Worm (Caenorhabditis elegans): ENCODE measurements around the gene ZK813.4.

ZK813.4 gene

ce11 chrX:3446011-3446410, 16.1 kb upstream of the ZK813.4 start, which contains the start of gene ZK813.1:
Gene ZK813.1 (plus strand): TSS chrX:3446311.
- TF ChIP-seq ceh-88 (GFP tag; IDR thresholded peaks at IDR 0.05), result no peak
- no peak for TF ChIP-seq nhr-77 (tag; optimal IDR thresholded peaks at IDR 0.05)
- TF ChIP-seq lin-39 (tag; optimal IDR thresholded peaks at IDR 0.05), result no peak
- TF ChIP-seq xbp-1 (tag; optimal IDR thresholded peaks at IDR 0.05), result no peak
- no peak for TF ChIP-seq aly-2 (tag; optimal IDR thresholded peaks at IDR 0.05)
- no peak for TF ChIP-seq blmp-1 (tag; optimal IDR thresholded peaks at IDR 0.05)
- no peak for TF ChIP-seq ceh-90 (tag; optimal IDR thresholded peaks at IDR 0.05)
- TF ChIP-seq egl-27 (tag; optimal IDR thresholded peaks at IDR 0.05), result no peak
- no peak for TF ChIP-seq ces-1 (GFP tag; optimal IDR thresholded peaks at IDR 0.05)
- no peak for TF ChIP-seq ceh-8 (GFP tag; optimal IDR thresholded peaks at IDR 0.05)
- TF ChIP-seq irx-1 (tag; optimal IDR thresholded peaks at IDR 0.05), result no peak
- TF ChIP-seq hpl-2 (GFP tag; optimal IDR thresholded peaks at IDR 0.05), result no peak
- TF ChIP-seq Y116A8C.19 (tag; optimal IDR thresholded peaks at IDR 0.05; ENCODE audit: borderline replicate concordance), result no peak
- no peak for TF ChIP-seq mef-2 (tag; optimal IDR thresholded peaks at IDR 0.05)
- no peak for TF ChIP-seq ztf-11 (tag; optimal IDR thresholded peaks at IDR 0.05)
- TF ChIP-seq lsy-2 (tag; optimal IDR thresholded peaks at IDR 0.05), result no peak

- TF ChIP-seq efl-1 (optimal IDR thresholded peaks at IDR 0.05) (no peak), efl-1 (GFP tag; optimal IDR thresholded peaks at IDR 0.05 in 1 of 2) (no peak), fkh-10 (GFP tag; optimal IDR thresholded peaks at IDR 0.05) (no peak), isw-1 (GFP tag; IDR thresholded peaks at IDR 0.05) (no peak), mep-1 (tag; optimal IDR thresholded peaks at IDR 0.05) (no peak), nhr-76 (tag; optimal IDR thresholded peaks at IDR 0.05) (no peak), F16B12.6 (tag; optimal IDR thresholded peaks at IDR 0.05) (no peak), C34B4.2 (tag; optimal IDR thresholded peaks at IDR 0.05) (no peak), ets-5 (GFP tag; IDR thresholded peaks at IDR 0.05) (no peak), nhr-11 (tag; optimal IDR thresholded peaks at IDR 0.05) (no peak)
Measured at ce11 chrX:3444514-3444913, 14.6 kb upstream of the ZK813.4 start, which contains the start of gene ZK813.7. Gene ZK813.7 (plus strand): TSS chrX:3444814.

ce11 chrX:3443526-3443925, 13.6 kb upstream of the ZK813.4 start, which contains the start of gene ZK813.2:
Gene ZK813.2 (plus strand): TSS chrX:3443826.
- no peak for TF ChIP-seq egl-27 (tag; optimal IDR thresholded peaks at IDR 0.05)
- TF ChIP-seq nhr-84 (tag; optimal IDR thresholded peaks at IDR 0.05), result no peak
- no peak for TF ChIP-seq ceh-63 (GFP tag; optimal IDR thresholded peaks at IDR 0.05)
- no peak for TF ChIP-seq unc-30 (tag; optimal IDR thresholded peaks at IDR 0.05)
- no peak for TF ChIP-seq mep-1 (tag; optimal IDR thresholded peaks at IDR 0.05)
- no peak for TF ChIP-seq xbp-1 (tag; optimal IDR thresholded peaks at IDR 0.05)
- TF ChIP-seq snu-23 (GFP tag; optimal IDR thresholded peaks at IDR 0.05), result no peak
- no peak for TF ChIP-seq ztf-11 (tag; optimal IDR thresholded peaks at IDR 0.05)
- TF ChIP-seq efl-3 (GFP tag; optimal IDR thresholded peaks at IDR 0.05), result no peak
- no peak for TF ChIP-seq fkh-10 (GFP tag; optimal IDR thresholded peaks at IDR 0.05)
- no peak for TF ChIP-seq egl-13 (tag; optimal IDR thresholded peaks at IDR 0.05)
- TF ChIP-seq hlh-17 (GFP tag; optimal IDR thresholded peaks at IDR 0.05; ENCODE audit: borderline replicate concordance), result no peak
- no peak for TF ChIP-seq dpl-1 (GFP tag; optimal IDR thresholded peaks at IDR 0.05)
- no peak for TF ChIP-seq tbx-2 (tag; optimal IDR thresholded peaks at IDR 0.05)
- no peak for TF ChIP-seq lin-35 (GFP tag; optimal IDR thresholded peaks at IDR 0.05)
- TF ChIP-seq jun-1 (tag; optimal IDR thresholded peaks at IDR 0.05), result no peak
- TF ChIP-seq nhr-85 (tag), result no peak
- TF ChIP-seq fos-1 (tag; optimal IDR thresholded peaks at IDR 0.05), result no peak
- no peak for TF ChIP-seq mab-9 (GFP tag; IDR thresholded peaks at IDR 0.05)

ce11 chrX:3441539-3441938, 11.6 kb upstream of the ZK813.4 start, which contains the start of gene ZK813.3:
Gene ZK813.3 (plus strand): TSS chrX:3441839.
- TF ChIP-seq lin-35 (GFP tag; optimal IDR thresholded peaks at IDR 0.05) (no peak), blmp-1 (tag; optimal IDR thresholded peaks at IDR 0.05) (no peak), hlh-4 (tag; optimal IDR thresholded peaks at IDR 0.05) (no peak), tbx-2 (tag; optimal IDR thresholded peaks at IDR 0.05) (no peak), nhr-77 (tag; optimal IDR thresholded peaks at IDR 0.05) (no peak), pqm-1 (tag; optimal IDR thresholded peaks at IDR 0.05) (no peak), sox-4 (tag; optimal IDR thresholded peaks at IDR 0.05) (no peak), lin-39 (tag; optimal IDR thresholded peaks at IDR 0.05) (no peak)
